Fruit fly (Drosophila melanogaster): ENCODE data around the gene Rat1.

- TF ChIP-seq Dbx (GFP tag; IDR thresholded peaks at IDR 0.05): no peak
- TF ChIP-seq sens (GFP tag): no peak
- TF ChIP-seq Blimp-1 (GFP tag; optimal IDR thresholded peaks at IDR 0.05): no peak
- no peak for TF ChIP-seq CG13424 (tag; optimal IDR thresholded peaks at IDR 0.05)
- no peak for TF ChIP-seq CG1647 (GFP tag; optimal IDR thresholded peaks at IDR 0.05)
Observed at dm6 chr2L:6945088-6945487, 37.2 kb downstream of the Rat1 start, which contains the start of gene Fgop2.
